Fruit fly (Drosophila melanogaster) whole organism, embryonic: Measurements from ENCODE around the gene dre4.
A peak's percentile ranks its signal among the peaks of the same experiment; 100 is the strongest.

ENCODE experiments used
- Ada2b ChIP-seq: fragments of 200-800 bp; sonication (Bioruptor generic); IDR thresholded peaks from 2 replicates; pipeline ENCODE4 v1.3.6; 2022; ENCODE audit warnings: missing biosample characterization, missing genetic modification characterization
- CG10543 ChIP-seq: fragments of 200-800 bp; sonication (Bioruptor generic); optimal IDR thresholded peaks from 3 replicates; lab custom pipeline; 2017; ENCODE audit warnings: missing biosample characterization, mild to moderate bottlenecking, missing genetic modification characterization, moderate library complexity
- CG11247 ChIP-seq: fragments of 200-800 bp; sonication (Bioruptor generic); IDR thresholded peaks from 2 replicates; pipeline ENCODE4 v1.3.6; 2022; ENCODE audit warnings: missing biosample characterization, missing genetic modification characterization
- CG11456 ChIP-seq: fragments of 200-800 bp; sonication (Bioruptor generic); IDR thresholded peaks from 3 replicates; pipeline ENCODE4 v1.3.6; 2022; ENCODE audit warnings: missing biosample characterization, missing genetic modification characterization
- CG12071 ChIP-seq: fragments of 200-800 bp; sonication (Bioruptor generic); optimal IDR thresholded peaks from 3 replicates; lab custom pipeline; 2018; ENCODE audit warnings: missing biosample characterization, mild to moderate bottlenecking, missing genetic modification characterization
- CG12659 ChIP-seq: fragments of 200-800 bp; sonication (Bioruptor generic); optimal IDR thresholded peaks from 3 replicates; lab custom pipeline; 2017; ENCODE audit warnings: mild to moderate bottlenecking, missing biosample characterization, missing genetic modification reagents, missing genetic modification characterization
- CG13424 ChIP-seq: fragments of 200-800 bp; sonication (Bioruptor generic); optimal IDR thresholded peaks from 2 replicates; lab custom pipeline; 2019; ENCODE audit warnings: missing biosample characterization, mild to moderate bottlenecking, missing genetic modification characterization, moderate library complexity
- CG16813 ChIP-seq: fragments of 200-800 bp; sonication (Bioruptor generic); IDR thresholded peaks from 3 replicates; pipeline ENCODE4 v1.3.6; 2022; ENCODE audit warnings: missing biosample characterization, missing genetic modification characterization; ENCODE audit not compliant: partially characterized antibody
- CG17359 ChIP-seq: fragments of 200-800 bp; sonication (Bioruptor generic); optimal IDR thresholded peaks from 3 replicates; lab custom pipeline; 2018; ENCODE audit warnings: missing biosample characterization, mild to moderate bottlenecking, missing genetic modification characterization, moderate library complexity
- CG18599 ChIP-seq: fragments of 200-800 bp; sonication (Bioruptor generic); optimal IDR thresholded peaks from 3 replicates; lab custom pipeline; 2017; ENCODE audit warnings: missing biosample characterization, missing genetic modification characterization, mild to moderate bottlenecking, moderate library complexity, missing genetic modification reagents
- CG2120 ChIP-seq: fragments of 200-800 bp; sonication (Bioruptor generic); optimal IDR thresholded peaks from 3 replicates; lab custom pipeline; 2016; ENCODE audit warnings: missing biosample characterization, missing genetic modification characterization
- CG2678 ChIP-seq: fragments of 200-800 bp; sonication (Bioruptor generic); optimal IDR thresholded peaks from 3 replicates; lab custom pipeline; 2019; ENCODE audit warnings: missing biosample characterization, mild to moderate bottlenecking, missing genetic modification characterization, moderate library complexity
- CG4404 ChIP-seq: fragments of 200-800 bp; sonication (Bioruptor generic); IDR thresholded peaks from 2 replicates; pipeline ENCODE4 v1.3.6; 2022; ENCODE audit warnings: missing biosample characterization, missing genetic modification characterization
- CG8290 ChIP-seq, 3 experiments: fragments of 200-800 bp; sonication (Bioruptor generic); optimal IDR thresholded peaks; 2 replicates each; lab custom pipeline; 2016 to 2019; ENCODE audit warnings: missing biosample characterization in 3 of 3, missing genetic modification characterization in 3 of 3, mild to moderate bottlenecking in 2 of 3, moderate library complexity in 1 of 3
- CG8359 ChIP-seq: fragments of 200-800 bp; sonication (Bioruptor generic); optimal IDR thresholded peaks from 2 replicates; lab custom pipeline; 2017; ENCODE audit warnings: missing biosample characterization, mild to moderate bottlenecking, missing genetic modification characterization, borderline replicate concordance
- CG8924 ChIP-seq: fragments of 200-800 bp; optimal IDR thresholded peaks from 3 replicates; lab custom pipeline; 2019; ENCODE audit warnings: missing biosample characterization, mild to moderate bottlenecking, missing genetic modification characterization, moderate library complexity
- CG9609 ChIP-seq: fragments of 200-800 bp; sonication (Bioruptor generic); optimal IDR thresholded peaks from 3 replicates; lab custom pipeline; 2016; ENCODE audit warnings: missing biosample characterization, missing genetic modification characterization
- CG9727 ChIP-seq: fragments of 200-800 bp; sonication (Bioruptor generic); optimal IDR thresholded peaks from 3 replicates; lab custom pipeline; 2017; ENCODE audit warnings: missing biosample characterization, mild to moderate bottlenecking, missing genetic modification characterization
- CHES-1-like ChIP-seq: fragments of 200-800 bp; sonication (Bioruptor generic); optimal IDR thresholded peaks from 2 replicates; lab custom pipeline; 2016; ENCODE audit warnings: missing biosample characterization, missing genetic modification characterization
- Dref ChIP-seq: fragments of 200-800 bp; sonication (Bioruptor generic); IDR thresholded peaks from 2 replicates; pipeline ENCODE4 v1.3.6; 2022; ENCODE audit warnings: missing biosample characterization, missing genetic modification characterization
- Fer1 ChIP-seq: fragments of 200-800 bp; sonication (Bioruptor generic); optimal IDR thresholded peaks from 2 replicates; lab custom pipeline; 2017; ENCODE audit warnings: missing biosample characterization, mild to moderate bottlenecking, missing genetic modification characterization
- HLH3B ChIP-seq: fragments of 200-800 bp; sonication (Bioruptor generic); IDR thresholded peaks from 2 replicates; pipeline ENCODE4 v1.3.6; 2022; ENCODE audit warnings: missing biosample characterization, missing genetic modification characterization
- Med ChIP-seq: fragments of 200-800 bp; sonication (Bioruptor generic); peaks from one replicate; lab custom pipeline; 2016; ENCODE audit warnings: missing biosample characterization, missing genetic modification characterization, mild to moderate bottlenecking, inconsistent platforms, moderate library complexity
- NC2β ChIP-seq: fragments of 200-800 bp; sonication (Bioruptor generic); optimal IDR thresholded peaks from 2 replicates; lab custom pipeline; 2016; ENCODE audit warnings: missing biosample characterization, missing genetic modification characterization
- Nf-YA ChIP-seq: fragments of 200-800 bp; sonication (Bioruptor generic); IDR thresholded peaks from 2 replicates; pipeline ENCODE4 v1.3.6; 2022; ENCODE audit warnings: missing biosample characterization, missing genetic modification characterization
- Nf-YB ChIP-seq: fragments of 200-800 bp; sonication (Bioruptor generic); optimal IDR thresholded peaks from 3 replicates; lab custom pipeline; 2019; ENCODE audit warnings: missing biosample characterization, mild to moderate bottlenecking, missing genetic modification characterization, moderate library complexity
- Rfx ChIP-seq: fragments of 200-800 bp; sonication (Bioruptor generic); IDR thresholded peaks from 2 replicates; pipeline ENCODE4 v1.3.6; 2022; ENCODE audit warnings: missing biosample characterization, missing genetic modification characterization
- Sox102F ChIP-seq: fragments of 200-800 bp; sonication (Bioruptor generic); optimal IDR thresholded peaks from 2 replicates; lab custom pipeline; 2018; ENCODE audit warnings: missing biosample characterization, mild to moderate bottlenecking, missing genetic modification characterization, moderate library complexity
- Stat92E ChIP-seq, 3 experiments: fragments of >200 bp in 2 of 3; fragments of 200-800 bp in 1 of 3; sonication (Bioruptor generic) in 1 of 3; optimal IDR thresholded peaks; 2 replicates each; lab custom pipeline; 2017 to 2019; ENCODE audit warnings: missing biosample characterization in 3 of 3, missing genetic modification characterization in 3 of 3, mild to moderate bottlenecking in 1 of 3, moderate library complexity in 1 of 3
- ap ChIP-seq: fragments of 200-800 bp; sonication (Bioruptor generic); IDR thresholded peaks from 2 replicates; pipeline ENCODE4 v1.3.6; 2022; ENCODE audit warnings: missing biosample characterization, missing genetic modification characterization
- ci ChIP-seq: fragments of 200-800 bp; sonication (Bioruptor generic); IDR thresholded peaks from 3 replicates; pipeline ENCODE4 v1.3.6; 2022; ENCODE audit warnings: missing biosample characterization, missing genetic modification characterization
- corto ChIP-seq: fragments of 200-800 bp; sonication (Bioruptor generic); optimal IDR thresholded peaks from 2 replicates; lab custom pipeline; 2016; ENCODE audit warnings: missing biosample characterization, mild to moderate bottlenecking, missing genetic modification characterization, moderate library complexity
- croc ChIP-seq: fragments of 200-800 bp; sonication (Bioruptor generic); conservative IDR thresholded peaks from 3 replicates; pipeline ENCODE4 v1.3.6; 2022; ENCODE audit warnings: missing biosample characterization, missing genetic modification characterization
- fd3F ChIP-seq: fragments of 200-800 bp; sonication (Bioruptor generic); optimal IDR thresholded peaks from 2 replicates; lab custom pipeline; 2018; ENCODE audit warnings: missing biosample characterization, mild to moderate bottlenecking, missing genetic modification characterization, moderate library complexity
- gem ChIP-seq: fragments of 200-800 bp; sonication (Bioruptor generic); optimal IDR thresholded peaks from 2 replicates; lab custom pipeline; 2019; ENCODE audit warnings: missing biosample characterization, mild to moderate bottlenecking, missing genetic modification characterization, moderate library complexity
- gt ChIP-seq: fragments of 200-800 bp; sonication (Bioruptor generic); IDR thresholded peaks from 2 replicates; pipeline ENCODE4 v1.3.6; 2022; ENCODE audit warnings: missing biosample characterization, missing genetic modification characterization
- hb ChIP-seq: fragments of 200-800 bp; sonication (Bioruptor generic); IDR thresholded peaks from 3 replicates; pipeline ENCODE4 v1.3.6; 2022; ENCODE audit warnings: missing biosample characterization, missing genetic modification characterization; ENCODE audit not compliant: partially characterized antibody
- insv ChIP-seq, 2 experiments: fragments of 200-800 bp; sonication (Bioruptor generic); optimal IDR thresholded peaks; 3 replicates each; lab custom pipeline; 2016 to 2018; ENCODE audit warnings: missing biosample characterization in 2 of 2, missing genetic modification characterization in 2 of 2
- lab ChIP-seq: fragments of 200-800 bp; sonication (Bioruptor generic); optimal IDR thresholded peaks from 3 replicates; lab custom pipeline; 2017; ENCODE audit warnings: missing biosample characterization, missing genetic modification characterization, mild to moderate bottlenecking, moderate library complexity, missing genetic modification reagents
- nerfin-2 ChIP-seq: fragments of 200-800 bp; sonication (Bioruptor generic); IDR thresholded peaks from 2 replicates; pipeline ENCODE4 v1.3.6; 2022; ENCODE audit warnings: missing biosample characterization, missing genetic modification characterization; ENCODE audit not compliant: partially characterized antibody
- onecut ChIP-seq: fragments of 200-800 bp; sonication (Bioruptor generic); IDR thresholded peaks from 2 replicates; pipeline ENCODE4 v1.3.6; 2022; ENCODE audit warnings: missing biosample characterization, missing genetic modification characterization
- pan ChIP-seq, 4 experiments: fragments of >200 bp in 3 of 4; fragments of 200-800 bp in 1 of 4; sonication (Bioruptor generic) in 1 of 4; optimal IDR thresholded peaks in 3 of 4; IDR thresholded peaks in 1 of 4; 2 replicates each; pipeline versions ENCODE4 v1.3.6 to Lab custom; 2017 to 2022; ENCODE audit warnings: missing biosample characterization in 2 of 4, missing genetic modification characterization in 2 of 4, mixed read lengths in 1 of 4
- ranshi ChIP-seq: fragments of 200-800 bp; sonication (Bioruptor generic); IDR thresholded peaks from 2 replicates; pipeline ENCODE4 v1.3.6; 2022; ENCODE audit warnings: missing biosample characterization, missing genetic modification characterization
- scrt ChIP-seq: fragments of 200-800 bp; sonication (Bioruptor generic); optimal IDR thresholded peaks from 2 replicates; lab custom pipeline; 2018; ENCODE audit warnings: missing biosample characterization, mild to moderate bottlenecking, missing genetic modification characterization, moderate library complexity
- sima ChIP-seq: fragments of 200-800 bp; sonication (Bioruptor generic); optimal IDR thresholded peaks from 2 replicates; lab custom pipeline; 2016; ENCODE audit warnings: missing biosample characterization, missing genetic modification characterization
- stwl ChIP-seq: fragments of 200-800 bp; sonication (Bioruptor generic); optimal IDR thresholded peaks from 3 replicates; lab custom pipeline; 2018; ENCODE audit warnings: missing biosample characterization, mild to moderate bottlenecking, missing genetic modification characterization, moderate library complexity
- tgo ChIP-seq: fragments of 200-800 bp; sonication (Bioruptor generic); IDR thresholded peaks from 3 replicates; pipeline ENCODE4 v1.3.6; 2022; ENCODE audit warnings: missing biosample characterization, missing genetic modification characterization
- wek ChIP-seq: fragments of 200-800 bp; sonication (Bioruptor generic); optimal IDR thresholded peaks from 3 replicates; lab custom pipeline; 2018; ENCODE audit warnings: missing biosample characterization, mild to moderate bottlenecking, missing genetic modification characterization, moderate library complexity

The dre4 gene

DNA sequence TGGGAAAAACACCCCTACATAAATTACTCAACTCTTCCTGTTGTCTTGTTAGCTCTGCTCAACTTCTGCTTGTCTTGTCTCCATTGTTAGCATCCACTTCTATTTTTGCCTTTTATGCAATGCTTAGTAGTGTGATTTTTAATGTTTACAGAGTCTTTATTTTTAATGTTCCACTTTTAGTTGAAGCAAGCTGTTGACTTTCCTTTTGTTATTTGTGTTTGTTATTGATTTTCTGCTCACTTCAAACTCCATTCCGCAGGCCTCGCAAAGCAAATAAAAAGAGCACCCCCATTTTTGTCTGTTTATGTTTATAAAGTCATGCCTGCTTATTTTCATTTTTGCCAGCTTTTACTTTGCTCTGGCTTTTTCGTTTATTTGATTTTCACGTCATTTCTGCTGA, 5.8 kb upstream of the dre4 start:
- TF ChIP-seq Ada2b (GFP tag; lab: Robert Waterston, UW) (no peak), CG12071 (GFP tag; lab: Kevin White, UChicago) (peak; percentile 2), Nf-YA (GFP tag; lab: Robert Waterston, UW) (no peak), CG17359 (tag; lab: Kevin White, UChicago) (peak; percentile 24), pan (optimal IDR thresholded peaks at IDR 0.05; lab: Kevin White, UChicago) (no peak), pan (GFP tag; optimal IDR thresholded peaks at IDR 0.05 in 1 of 2, IDR thresholded peaks at IDR 0.05 in 1 of 2) (peak in 1 of 2 experiments; percentile 5), CG2120 (GFP tag; lab: Kevin White, UChicago) (peak; percentile 7), CG2678 (tag; lab: Kevin White, UChicago) (peak; percentile 12), Rfx (0 out of 2 replicates have a peak, but pooled peaks have one; percentile 16), scrt (GFP tag; lab: Kevin White, UChicago) (peak; percentile 2), gem (tag; lab: Kevin White, UChicago) (peak; percentile 3), gt (GFP tag; lab: Robert Waterston, UW) (no peak), ci (0 out of 3 replicates have a peak, but pooled peaks have one; percentile 33), onecut (GFP tag; lab: Robert Waterston, UW) (peak; percentile 60), hb (GFP tag; lab: Robert Waterston, UW) (no peak), lab (GFP tag; lab: Kevin White, UChicago) (peak; percentile 34), CG18599 (GFP tag; lab: Kevin White, UChicago) (peak; percentile 21), Med (GFP tag; lab: Kevin White, UChicago) (peak; percentile 53)

DNA sequence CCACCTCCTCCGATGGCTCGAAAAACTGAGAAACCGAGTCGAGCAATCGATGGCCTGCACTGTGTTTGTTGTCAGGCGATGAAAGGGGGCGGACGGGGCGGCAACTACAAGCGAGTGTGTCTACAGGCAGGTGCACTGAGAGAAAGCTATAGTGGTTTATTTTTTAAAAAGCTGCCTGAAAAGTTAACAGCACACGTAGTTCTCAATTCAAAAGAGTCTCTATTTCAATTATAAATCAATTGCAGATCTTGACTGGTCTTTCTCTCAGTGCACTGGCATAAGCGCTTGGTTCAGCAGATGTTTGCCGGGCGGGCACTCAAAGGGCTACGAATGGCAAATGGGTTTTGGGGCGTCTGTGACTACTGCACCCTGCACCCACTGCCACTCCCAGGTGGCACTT, 4.6 kb upstream of the dre4 start:
- no peak for TF ChIP-seq CG9609 (GFP tag; lab: Kevin White, UChicago)
- no peak for TF ChIP-seq sima (GFP tag; lab: Kevin White, UChicago)
- no peak for TF ChIP-seq CG8359 (GFP tag; lab: Kevin White, UChicago)
- TF ChIP-seq CHES-1-like: no peak
- peak; percentile 59; the same call in 2 of the 3 replicates for TF ChIP-seq tgo (GFP tag; lab: Robert Waterston, UW)
- no peak for TF ChIP-seq insv (GFP tag; optimal IDR thresholded peaks at IDR 0.05; lab: Kevin White, UChicago)
- peak; percentile 51 for TF ChIP-seq Fer1 (GFP tag; lab: Kevin White, UChicago)
- no peak for TF ChIP-seq ap (GFP tag; lab: Robert Waterston, UW)
- no peak for TF ChIP-seq NC2β (GFP tag; lab: Kevin White, UChicago)
- TF ChIP-seq CG16813 (GFP tag; lab: Robert Waterston, UW): no peak
- TF ChIP-seq Stat92E (GFP tag; optimal IDR thresholded peaks at IDR 0.05; lab: Kevin White, UChicago): no peak
- no peak for TF ChIP-seq corto (GFP tag; lab: Kevin White, UChicago)
- no peak for TF ChIP-seq fd3F (GFP tag; lab: Kevin White, UChicago)
- TF ChIP-seq stwl (tag; lab: Kevin White, UChicago): no peak
- peak; percentile 67; the same call in 1 of the 3 replicates for TF ChIP-seq CG11456
- peak; percentile 72 for TF ChIP-seq ranshi (GFP tag; lab: Robert Waterston, UW)
- no peak for TF ChIP-seq CG8924 (tag; lab: Kevin White, UChicago)
- peak; percentile 25 for TF ChIP-seq Sox102F (GFP tag; lab: Kevin White, UChicago)
- TF ChIP-seq CG12659 (GFP tag; lab: Kevin White, UChicago): no peak
- TF ChIP-seq croc: 0 out of 3 replicates have a peak, but pooled peaks have one; percentile 14
- TF ChIP-seq nerfin-2 (GFP tag; lab: Robert Waterston, UW): no peak
- no peak for TF ChIP-seq Dref (GFP tag; lab: Robert Waterston, UW)
- TF ChIP-seq wek (GFP tag; lab: Kevin White, UChicago): no peak
- TF ChIP-seq CG8290 (GFP tag; optimal IDR thresholded peaks at IDR 0.05; lab: Kevin White, UChicago): no peak
- peak in 1 of 2 experiments; percentile 40 for TF ChIP-seq CG8290 (tag; optimal IDR thresholded peaks at IDR 0.05; lab: Kevin White, UChicago)
- no peak for TF ChIP-seq CG10543 (GFP tag; lab: Kevin White, UChicago)
- no peak for TF ChIP-seq CG13424 (tag; lab: Kevin White, UChicago)
- peak; percentile 62; the same call in 1 of the 2 replicates for TF ChIP-seq HLH3B
- no peak for TF ChIP-seq CG9727 (GFP tag; lab: Kevin White, UChicago)
- no peak for TF ChIP-seq CG4404 (GFP tag; lab: Robert Waterston, UW)
- TF ChIP-seq Nf-YB: no peak
- peak; percentile 62; the same call in 1 of the 2 replicates for TF ChIP-seq CG11247 (GFP tag; lab: Robert Waterston, UW)
